Fruit fly (Drosophila melanogaster) whole organism, adult: ENCODE data around the gene mnd.
A peak's percentile ranks its signal among the peaks of the same experiment; 100 is the strongest.

Experiments used
- CG12768 ChIP-seq: fragments of 200-800 bp; sonication (Bioruptor generic); optimal IDR thresholded peaks from 2 replicates; lab custom pipeline; 2017; ENCODE audit warnings: missing biosample characterization, missing genetic modification characterization, mild to moderate bottlenecking, moderate library complexity, missing genetic modification reagents
- CG1620 ChIP-seq: fragments of 200-800 bp; sonication (Bioruptor generic); optimal IDR thresholded peaks from 2 replicates; lab custom pipeline; 2016; ENCODE audit warnings: missing biosample characterization, missing genetic modification characterization
- CG33017 ChIP-seq: fragments of 200-800 bp; sonication (Bioruptor generic); optimal IDR thresholded peaks from 2 replicates; lab custom pipeline; 2018; ENCODE audit warnings: missing biosample characterization, mild to moderate bottlenecking, missing genetic modification characterization, moderate library complexity
- CG5204 ChIP-seq: fragments of 200-800 bp; sonication (Bioruptor generic); optimal IDR thresholded peaks from 2 replicates; lab custom pipeline; 2016; ENCODE audit warnings: missing biosample characterization, missing genetic modification characterization
- CG7101 ChIP-seq: fragments of 200-800 bp; sonication (Bioruptor generic); optimal IDR thresholded peaks from 2 replicates; lab custom pipeline; 2018; ENCODE audit warnings: missing biosample characterization, mild to moderate bottlenecking, missing genetic modification characterization, moderate library complexity
- Clk ChIP-seq: fragments of 200-800 bp; sonication (Bioruptor generic); optimal IDR thresholded peaks from 2 replicates; lab custom pipeline; 2017; ENCODE audit warnings: missing biosample characterization, missing genetic modification characterization
- Crg-1 ChIP-seq: fragments of 200-800 bp; sonication (Bioruptor generic); optimal IDR thresholded peaks from 2 replicates; lab custom pipeline; 2016; ENCODE audit warnings: missing biosample characterization, missing genetic modification characterization
- Mnt ChIP-seq: fragments of 200-800 bp; sonication (Bioruptor generic); optimal IDR thresholded peaks from 2 replicates; lab custom pipeline; 2016; ENCODE audit warnings: missing biosample characterization, mild to moderate bottlenecking, missing genetic modification characterization
- bab1 ChIP-seq: fragments of 200-800 bp; sonication (Bioruptor generic); optimal IDR thresholded peaks from 3 replicates; lab custom pipeline; 2019; ENCODE audit warnings: missing biosample characterization, mild to moderate bottlenecking, missing genetic modification characterization, moderate library complexity
- kay ChIP-seq: fragments of 200-800 bp; sonication (Bioruptor generic); peaks from one replicate; lab custom pipeline; 2016; ENCODE audit warnings: missing biosample characterization, missing genetic modification characterization, borderline replicate concordance
- toe ChIP-seq: fragments of 200-800 bp; sonication (Bioruptor generic); optimal IDR thresholded peaks from 2 replicates; lab custom pipeline; 2016; ENCODE audit warnings: missing biosample characterization, missing genetic modification characterization

DNA sequence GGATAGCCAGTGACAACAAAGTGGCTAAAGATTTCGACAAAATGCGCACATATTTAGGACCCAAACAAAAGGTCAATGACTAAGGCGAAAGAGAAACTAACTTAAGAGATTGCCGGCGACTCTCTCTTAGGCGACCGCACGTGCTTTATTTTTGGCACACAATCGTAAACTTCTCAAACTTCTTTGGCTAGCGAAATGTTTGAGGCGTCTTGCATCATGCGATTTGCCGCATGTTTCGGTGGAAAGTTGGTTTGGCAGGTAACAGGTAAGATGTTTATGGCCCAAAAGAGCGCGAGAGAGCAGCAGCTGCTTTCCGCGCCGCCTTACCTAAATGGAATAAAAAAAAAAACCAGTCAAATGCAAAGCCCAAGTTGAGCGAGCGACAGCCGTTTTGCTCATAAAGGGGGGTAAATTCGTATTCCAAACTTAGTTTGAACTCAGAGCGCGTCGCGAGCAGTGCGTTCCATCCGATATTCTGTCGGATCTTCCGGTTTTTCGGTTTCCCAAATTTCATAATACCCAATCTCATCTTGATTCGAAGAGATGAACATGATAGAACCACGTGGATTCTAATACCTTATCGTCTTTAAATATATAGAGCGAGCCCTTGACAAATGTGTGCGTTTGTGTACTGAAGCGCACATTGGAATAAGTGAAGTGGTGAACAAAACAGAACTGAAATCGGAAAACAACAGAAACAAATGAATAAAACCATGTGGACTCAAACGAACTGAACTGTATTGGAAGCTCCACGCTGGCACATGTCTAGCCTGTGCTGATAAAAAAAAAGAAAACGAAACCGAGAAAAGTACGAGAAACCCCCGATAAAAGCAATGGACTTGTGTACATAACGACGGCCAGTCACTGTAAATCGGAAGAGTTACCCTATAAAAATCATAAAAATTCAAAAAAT, 2.3 kb downstream of the mnd start:
- no peak for TF ChIP-seq CG7101 (tag; lab: Kevin White, UChicago)
- TF ChIP-seq Clk (GFP tag; lab: Kevin White, UChicago) = no peak
- TF ChIP-seq bab1 (GFP tag; lab: Kevin White, UChicago) = no peak
- TF ChIP-seq CG12768 = peak; percentile 23
- no peak for TF ChIP-seq toe (GFP tag; lab: Kevin White, UChicago)
- no peak for TF ChIP-seq kay (GFP tag; lab: Kevin White, UChicago)
- TF ChIP-seq CG5204 (GFP tag; lab: Kevin White, UChicago) = no peak
- no peak for TF ChIP-seq CG1620
- TF ChIP-seq Crg-1 (GFP tag; lab: Kevin White, UChicago) = no peak
- no peak for TF ChIP-seq CG33017 (tag; lab: Kevin White, UChicago)
- peak; percentile 58 for TF ChIP-seq Mnt (GFP tag; lab: Kevin White, UChicago)
